Worm (Caenorhabditis elegans) whole organism, L2 larva: ENCODE measurements around the gene rin-1.
A peak's percentile ranks its signal among the peaks of the same experiment; 100 is the strongest.

Source experiments
- Y55F3AM.14 ChIP-seq: fragments of 200-800 bp; sonication (Bioruptor generic); optimal IDR thresholded peaks from 2 replicates; lab custom pipeline; 2018; ENCODE audit warnings: mild to moderate bottlenecking, missing genetic modification characterization, missing compliant biosample characterization
- ZK546.5 ChIP-seq: sonication (generic microtip); optimal IDR thresholded peaks from 2 replicates; lab custom pipeline; 2017; ENCODE audit warnings: missing biosample characterization, missing genetic modification characterization
- ama-1 ChIP-seq: fragments of 150-350 bp; optimal IDR thresholded peaks from 2 replicates; lab custom pipeline; 2018; ENCODE audit warnings: inconsistent platforms
- blmp-1 ChIP-seq: sonication (generic microtip); optimal IDR thresholded peaks from 2 replicates; lab custom pipeline; 2017; ENCODE audit warnings: missing genetic modification characterization, mild to moderate bottlenecking, missing compliant biosample characterization, antibody characterized with exemption, moderate library complexity; ENCODE audit not compliant: insufficient read depth
- ceh-16 ChIP-seq: fragments of 150-350 bp; optimal IDR thresholded peaks from 2 replicates; lab custom pipeline; 2014; ENCODE audit warnings: missing biosample characterization, missing genetic modification characterization
- crh-2 ChIP-seq: sonication (generic microtip); optimal IDR thresholded peaks from 2 replicates; lab custom pipeline; 2017; ENCODE audit warnings: missing biosample characterization, missing genetic modification characterization
- dmd-4 ChIP-seq: sonication (generic microtip); optimal IDR thresholded peaks from 2 replicates; lab custom pipeline; 2017; ENCODE audit warnings: missing biosample characterization, missing genetic modification characterization
- elt-1 ChIP-seq: fragments of 150-350 bp; optimal IDR thresholded peaks from 2 replicates; lab custom pipeline; 2014; ENCODE audit warnings: missing biosample characterization, missing genetic modification characterization
- fos-1 ChIP-seq: fragments of 150-350 bp; optimal IDR thresholded peaks from 2 replicates; lab custom pipeline; 2014; ENCODE audit warnings: missing biosample characterization, missing genetic modification characterization
- lin-13 ChIP-seq: fragments of 150-350 bp; optimal IDR thresholded peaks from 2 replicates; lab custom pipeline; 2014; ENCODE audit warnings: missing biosample characterization, missing genetic modification reagents, missing genetic modification characterization
- lsy-2 ChIP-seq, 2 experiments: fragments of 150-350 bp in 1 of 2; sonication (generic microtip) in 1 of 2; optimal IDR thresholded peaks; 2 replicates each; lab custom pipeline; 2014 to 2017; ENCODE audit warnings: missing biosample characterization in 2 of 2, missing genetic modification characterization in 2 of 2
- mab-5 ChIP-seq: fragments of 150-350 bp; optimal IDR thresholded peaks from 2 replicates; lab custom pipeline; 2014; ENCODE audit warnings: missing biosample characterization, missing genetic modification characterization
- mbf-1 ChIP-seq: sonication (generic microtip); optimal IDR thresholded peaks from 2 replicates; lab custom pipeline; 2017; ENCODE audit warnings: missing biosample characterization, missing genetic modification characterization
- mdl-1 ChIP-seq, 2 experiments: fragments of 150-350 bp in 1 of 2; sonication (generic microtip) in 1 of 2; optimal IDR thresholded peaks; 2 replicates each; lab custom pipeline; 2017; ENCODE audit warnings: missing biosample characterization in 2 of 2, missing genetic modification characterization in 2 of 2
- nhr-10 ChIP-seq: sonication (generic microtip); optimal IDR thresholded peaks from 2 replicates; lab custom pipeline; 2017; ENCODE audit warnings: missing biosample characterization, missing genetic modification characterization
- nhr-11 ChIP-seq: fragments of 150-350 bp; optimal IDR thresholded peaks from 2 replicates; lab custom pipeline; 2014; ENCODE audit warnings: missing biosample characterization, missing genetic modification characterization
- nhr-129 ChIP-seq: fragments of 150-350 bp; optimal IDR thresholded peaks from 2 replicates; lab custom pipeline; 2014; ENCODE audit warnings: missing biosample characterization, missing genetic modification characterization
- nhr-21 ChIP-seq: fragments of 150-350 bp; optimal IDR thresholded peaks from 2 replicates; lab custom pipeline; 2014; ENCODE audit warnings: missing biosample characterization, missing genetic modification characterization
- nhr-23 ChIP-seq: fragments of 150-350 bp; optimal IDR thresholded peaks from 2 replicates; lab custom pipeline; 2014; ENCODE audit warnings: missing biosample characterization, missing genetic modification reagents, missing genetic modification characterization
- nhr-237 ChIP-seq: fragments of 150-350 bp; optimal IDR thresholded peaks from 2 replicates; lab custom pipeline; 2014; ENCODE audit warnings: missing biosample characterization, missing genetic modification characterization
- nhr-25 ChIP-seq: fragments of 150-350 bp; sonication (generic microtip); optimal IDR thresholded peaks from 3 replicates; lab custom pipeline; 2014; ENCODE audit warnings: missing biosample characterization, missing genetic modification characterization
- nhr-6 ChIP-seq: fragments of 150-350 bp; optimal IDR thresholded peaks from 2 replicates; lab custom pipeline; 2014; ENCODE audit warnings: missing biosample characterization, missing genetic modification characterization
- nhr-77 ChIP-seq: fragments of 150-350 bp; optimal IDR thresholded peaks from 2 replicates; lab custom pipeline; 2014; ENCODE audit warnings: missing biosample characterization, missing genetic modification characterization
- skn-1 ChIP-seq: sonication (generic microtip); optimal IDR thresholded peaks from 2 replicates; lab custom pipeline; 2017; ENCODE audit warnings: missing biosample characterization, missing genetic modification characterization
- sma-3 ChIP-seq: sonication (generic microtip); optimal IDR thresholded peaks from 2 replicates; lab custom pipeline; 2016; ENCODE audit warnings: missing genetic modification reagents, missing genetic modification characterization, missing compliant biosample characterization
- sma-9 ChIP-seq, 2 experiments: fragments of 150-350 bp in 1 of 2; sonication (generic microtip) in 1 of 2; optimal IDR thresholded peaks; 2 replicates each; lab custom pipeline; 2014 to 2016; ENCODE audit warnings: missing genetic modification characterization in 2 of 2, mild to moderate bottlenecking in 1 of 2, missing biosample characterization in 1 of 2, missing compliant biosample characterization in 1 of 2, missing genetic modification reagents in 1 of 2, moderate library complexity in 1 of 2
- snpc-4 ChIP-seq: fragments of 150-350 bp; optimal IDR thresholded peaks from 2 replicates; lab custom pipeline; 2014; ENCODE audit warnings: missing biosample characterization, missing genetic modification characterization
- unc-39 ChIP-seq: fragments of 150-350 bp; optimal IDR thresholded peaks from 2 replicates; lab custom pipeline; 2014; ENCODE audit warnings: missing biosample characterization, missing genetic modification characterization
- unc-55 ChIP-seq: fragments of 150-350 bp; sonication (generic microtip); optimal IDR thresholded peaks from 3 replicates; lab custom pipeline; 2014; ENCODE audit warnings: missing biosample characterization, missing genetic modification reagents, missing genetic modification characterization
- unc-62 ChIP-seq: fragments of 150-350 bp; optimal IDR thresholded peaks from 2 replicates; lab custom pipeline; 2014; ENCODE audit warnings: missing biosample characterization, missing genetic modification reagents, missing genetic modification characterization
- zag-1 ChIP-seq: fragments of 150-350 bp; optimal IDR thresholded peaks from 2 replicates; lab custom pipeline; 2014; ENCODE audit warnings: missing biosample characterization, missing genetic modification characterization
- ztf-1 ChIP-seq: fragments of 200-800 bp; sonication (Bioruptor generic); conservative IDR thresholded peaks from 2 replicates; pipeline ENCODE4 v1.3.6; 2022; ENCODE audit warnings: missing genetic modification characterization, missing compliant biosample characterization
- ztf-11 ChIP-seq: sonication (generic microtip); optimal IDR thresholded peaks from 2 replicates; lab custom pipeline; 2017; ENCODE audit warnings: missing biosample characterization, missing genetic modification characterization
- ztf-4 ChIP-seq: fragments of 150-350 bp; optimal IDR thresholded peaks from 2 replicates; lab custom pipeline; 2014; ENCODE audit warnings: missing biosample characterization, missing genetic modification characterization

The rin-1 gene

DNA sequence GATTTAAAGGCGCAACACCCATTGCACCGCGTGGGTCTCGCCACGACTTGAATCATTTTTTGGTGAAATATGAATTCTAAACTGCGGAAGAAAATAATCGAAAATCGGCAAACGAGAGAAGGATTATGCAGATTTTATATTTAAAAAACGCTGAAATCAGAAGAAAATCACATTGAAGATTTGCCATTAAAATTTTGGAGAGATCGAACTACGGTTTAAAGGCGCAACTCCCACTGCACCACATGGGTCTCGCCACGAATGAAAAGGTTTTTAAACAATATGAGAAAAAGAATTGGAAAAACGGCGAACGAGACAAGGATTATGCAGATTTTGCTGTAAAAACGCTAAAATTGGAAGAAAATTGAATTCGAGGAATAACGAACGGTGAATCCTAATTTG lies 17.4 kb upstream of the rin-1 start:
- TF ChIP-seq nhr-129 (tag; lab: Kevin White, UChicago), result no peak

ce11 chrV:14832121-14832788 lies 16.9 kb upstream of the rin-1 start:
- TF ChIP-seq unc-55 (GFP tag; lab: Kevin White, UChicago), result peak; percentile 36
- no peak for TF ChIP-seq ceh-16
- TF ChIP-seq zag-1 (tag; lab: Kevin White, UChicago), result peak; percentile 36
- no peak for TF ChIP-seq ztf-4 (tag; lab: Kevin White, UChicago)
- TF ChIP-seq nhr-77 (tag; lab: Kevin White, UChicago), result no peak

DNA sequence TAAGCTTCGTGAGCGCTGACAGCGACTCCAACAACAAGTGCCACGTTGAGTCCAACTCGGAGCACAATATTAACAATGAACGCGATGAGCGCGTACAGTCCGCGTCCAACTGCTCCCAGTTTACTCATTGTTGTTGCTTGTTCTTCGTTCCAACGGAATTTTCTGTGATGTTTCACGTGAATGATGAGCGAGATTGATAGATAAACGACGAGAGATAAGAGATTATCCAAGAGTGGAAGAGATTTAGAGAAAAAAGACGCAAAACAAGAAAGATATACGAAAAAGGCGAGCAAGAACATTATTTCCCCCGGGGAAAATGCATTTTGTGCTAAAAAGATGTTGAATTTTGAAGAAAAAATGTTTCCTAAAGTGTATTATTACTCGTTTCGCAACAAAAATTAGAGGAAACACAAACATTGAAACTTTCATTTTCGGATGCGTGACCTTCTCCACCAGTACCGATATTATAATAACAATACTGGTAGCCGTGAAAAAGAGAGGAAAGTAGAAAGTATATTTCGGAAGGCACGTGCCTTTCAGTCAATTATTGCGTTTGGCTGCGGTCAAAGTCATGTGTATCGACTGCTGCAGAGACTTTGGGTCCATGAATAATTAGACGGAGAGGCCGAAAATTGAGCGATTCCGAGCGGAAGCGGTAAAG lies 16.2 kb upstream of the rin-1 start:
- TF ChIP-seq unc-39 (tag; lab: Kevin White, UChicago) (no peak), fos-1 (tag; lab: Kevin White, UChicago) (peak; percentile 1), nhr-21 (tag; lab: Kevin White, UChicago) (peak; percentile 7), ceh-16 (no peak), ama-1 (lab: Kevin White, UChicago) (no peak), nhr-23 (tag; lab: Kevin White, UChicago) (no peak), zag-1 (tag; lab: Kevin White, UChicago) (no peak), elt-1 (tag; lab: Kevin White, UChicago) (no peak), sma-3 (GFP tag; lab: Kevin White, UChicago) (no peak), mab-5 (peak; percentile 36), nhr-25 (peak; percentile 48), Y55F3AM.14 (GFP tag; lab: Kevin White, UChicago) (peak; percentile 9), nhr-11 (tag; lab: Kevin White, UChicago) (no peak), sma-9 (GFP tag; optimal IDR thresholded peaks at IDR 0.05; lab: Kevin White, UChicago) (peak; percentile 69), sma-9 (tag; optimal IDR thresholded peaks at IDR 0.05; lab: Kevin White, UChicago) (no peak), dmd-4 (no peak), ztf-1 (no peak), ztf-11 (tag; lab: Kevin White, UChicago) (no peak), lsy-2 (tag; optimal IDR thresholded peaks at IDR 0.05; lab: Kevin White, UChicago) (peak in 1 of 2 experiments; percentile 16), blmp-1 (tag; lab: Kevin White, UChicago) (peak; percentile 2), unc-62 (no peak), mdl-1 (tag; optimal IDR thresholded peaks at IDR 0.05; lab: Kevin White, UChicago) (peak in 1 of 2 experiments; percentile 8), nhr-6 (no peak), crh-2 (no peak), nhr-10 (no peak), ztf-4 (tag; lab: Kevin White, UChicago) (peak; percentile 13), ZK546.5 (tag; lab: Kevin White, UChicago) (no peak), nhr-129 (tag; lab: Kevin White, UChicago) (peak; percentile 22)
- TF ChIP-seq, all 48 proteins: peak for 11

DNA sequence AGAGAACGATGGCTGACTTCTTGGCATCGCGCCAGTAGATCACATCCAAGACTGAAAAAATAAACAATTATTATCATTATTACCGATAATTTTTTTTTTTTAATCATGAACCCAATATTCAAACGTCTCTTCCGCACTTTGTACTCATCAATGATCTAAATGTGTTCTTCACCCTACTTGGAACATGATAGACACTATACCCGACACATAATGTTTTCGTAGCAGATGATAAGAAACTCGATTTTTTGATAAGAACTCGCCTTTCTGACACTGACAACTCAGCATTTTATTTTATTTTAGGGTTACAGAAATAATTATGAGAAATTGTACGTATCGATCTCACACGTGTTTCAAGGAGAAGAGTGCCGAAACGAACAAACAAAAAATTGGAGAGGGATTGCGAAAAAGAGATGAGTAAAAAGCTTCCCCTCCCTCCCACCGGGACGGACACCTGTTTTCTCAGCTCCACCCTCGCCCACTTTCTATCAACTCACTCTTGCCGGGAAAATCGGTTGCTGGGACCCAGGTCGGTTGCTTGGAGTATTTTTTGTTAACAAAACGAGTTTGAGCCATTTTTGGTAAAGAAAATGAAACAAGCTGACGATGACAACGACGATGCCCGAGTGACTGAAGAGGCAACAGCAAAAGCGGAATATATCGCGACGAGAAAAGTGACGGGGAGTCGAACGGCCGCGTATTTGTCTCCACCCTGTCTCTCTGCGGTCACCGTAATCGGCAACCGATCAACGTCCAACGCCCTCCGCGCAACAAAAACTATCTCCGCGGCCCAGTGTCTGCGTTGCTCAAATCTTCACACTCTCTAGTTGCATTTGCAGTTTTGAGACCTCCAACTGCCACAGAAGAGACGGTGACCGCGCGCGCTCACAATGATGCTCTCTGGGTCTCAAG lies 15.1 kb upstream of the rin-1 start:
- TF ChIP-seq nhr-237, result no peak
- TF ChIP-seq nhr-129 (tag; lab: Kevin White, UChicago), result no peak
- no peak for TF ChIP-seq ztf-11 (tag; lab: Kevin White, UChicago)
- peak; percentile 26 for TF ChIP-seq ceh-16
- no peak for TF ChIP-seq ztf-1
- peak; percentile 70 for TF ChIP-seq crh-2
- TF ChIP-seq unc-39 (tag; lab: Kevin White, UChicago), result no peak
- no peak for TF ChIP-seq blmp-1 (tag; lab: Kevin White, UChicago)
- TF ChIP-seq lin-13, result no peak
- TF ChIP-seq sma-3 (GFP tag; lab: Kevin White, UChicago), result peak; percentile 5
- no peak for TF ChIP-seq mdl-1 (tag; optimal IDR thresholded peaks at IDR 0.05; lab: Kevin White, UChicago)
- no peak for TF ChIP-seq lsy-2 (tag; optimal IDR thresholded peaks at IDR 0.05; lab: Kevin White, UChicago)
- peak; percentile 24 for TF ChIP-seq skn-1
- TF ChIP-seq fos-1 (tag; lab: Kevin White, UChicago), result peak; percentile 91
- TF ChIP-seq unc-55 (GFP tag; lab: Kevin White, UChicago), result no peak
- TF ChIP-seq ztf-4 (tag; lab: Kevin White, UChicago), result no peak
- TF ChIP-seq sma-9 (GFP tag; optimal IDR thresholded peaks at IDR 0.05; lab: Kevin White, UChicago), result peak; percentile 65
- no peak for TF ChIP-seq sma-9 (tag; optimal IDR thresholded peaks at IDR 0.05; lab: Kevin White, UChicago)
- no peak for TF ChIP-seq unc-62
- TF ChIP-seq snpc-4 (tag; lab: Kevin White, UChicago), result no peak
- no peak for TF ChIP-seq mbf-1
